Worm (Caenorhabditis elegans): ENCODE data around the gene F34H10.1.

The F34H10.1 gene

ce11 chrX:9608127-9608526, 17.8 kb upstream of the F34H10.1 start (continued):
- TF ChIP-seq ces-1 (GFP tag; optimal IDR thresholded peaks at IDR 0.05), result no peak
- TF ChIP-seq lin-14 (GFP tag; optimal IDR thresholded peaks at IDR 0.05), result peak; percentile 70
- TF ChIP-seq unc-86 (tag; optimal IDR thresholded peaks at IDR 0.05), result no peak
- no peak for TF ChIP-seq fos-1 (tag; optimal IDR thresholded peaks at IDR 0.05)
- peak in 4 of 6 experiments; percentile 22 to 79 (median 53) for TF ChIP-seq elt-3 (tag; optimal IDR thresholded peaks at IDR 0.05)
- no peak for TF ChIP-seq pax-3 (tag; optimal IDR thresholded peaks at IDR 0.05)
- no peak for TF ChIP-seq ets-5 (GFP tag; IDR thresholded peaks at IDR 0.05)
- no peak for TF ChIP-seq Y116A8C.19 (tag; optimal IDR thresholded peaks at IDR 0.05; ENCODE audit: borderline replicate concordance)
- no peak for TF ChIP-seq vab-15 (tag; optimal IDR thresholded peaks at IDR 0.05)
- no peak for TF ChIP-seq ceh-8 (GFP tag; optimal IDR thresholded peaks at IDR 0.05)

ce11 chrX:9610040-9610613, 15.8 kb upstream of the F34H10.1 start, which contains the start of gene C11E4.6:
C11E4.6 (plus strand) TSS chrX:9610563.
- no peak for TF ChIP-seq snu-23 (GFP tag; optimal IDR thresholded peaks at IDR 0.05)
- no peak for TF ChIP-seq hpl-2 (GFP tag; optimal IDR thresholded peaks at IDR 0.05)
- TF ChIP-seq lin-14 (GFP tag; optimal IDR thresholded peaks at IDR 0.05), result peak; percentile 57
- no peak for TF ChIP-seq mdl-1 (tag; optimal IDR thresholded peaks at IDR 0.05)
- TF ChIP-seq C16A3.4 (tag; optimal IDR thresholded peaks at IDR 0.05), result no peak
- TF ChIP-seq mef-2 (tag; optimal IDR thresholded peaks at IDR 0.05), result no peak
- no peak for TF ChIP-seq grh-1 (GFP tag; IDR thresholded peaks at IDR 0.05)
- TF ChIP-seq fkh-10 (GFP tag; optimal IDR thresholded peaks at IDR 0.05), result peak; percentile 41
- no peak for TF ChIP-seq nhr-85 (tag)
- TF ChIP-seq rnt-1 (tag; optimal IDR thresholded peaks at IDR 0.05), result no peak
- TF ChIP-seq ceh-88 (GFP tag; IDR thresholded peaks at IDR 0.05), result no peak
- no peak for TF ChIP-seq aly-2 (tag; optimal IDR thresholded peaks at IDR 0.05)

ce11 chrX:9616919-9617318, 9.0 kb upstream of the F34H10.1 start, which contains the start of gene C11E4.7:
C11E4.7 (plus strand) TSS chrX:9617219.
- TF ChIP-seq tbx-2 (tag; optimal IDR thresholded peaks at IDR 0.05), result no peak
- no peak for TF ChIP-seq pag-3 (tag; optimal IDR thresholded peaks at IDR 0.05; ENCODE audit: borderline replicate concordance, insufficient read depth)
- TF ChIP-seq blmp-1 (tag; optimal IDR thresholded peaks at IDR 0.05), result no peak
- TF ChIP-seq C04F5.9 (tag; optimal IDR thresholded peaks at IDR 0.05), result no peak

- TF ChIP-seq snpc-4 (tag; optimal IDR thresholded peaks at IDR 0.05) (no peak), ceh-82 (tag; optimal IDR thresholded peaks at IDR 0.05) (no peak), F16B12.6 (tag; optimal IDR thresholded peaks at IDR 0.05) (no peak), lin-35 (GFP tag; optimal IDR thresholded peaks at IDR 0.05) (no peak), unc-130 (tag; optimal IDR thresholded peaks at IDR 0.05) (no peak), unc-62 (GFP tag; optimal IDR thresholded peaks at IDR 0.05) (no peak), ceh-8 (GFP tag; optimal IDR thresholded peaks at IDR 0.05) (no peak), mdl-1 (tag; optimal IDR thresholded peaks at IDR 0.05) (no peak), ztf-11 (tag; optimal IDR thresholded peaks at IDR 0.05) (no peak), unc-98 (GFP tag; IDR thresholded peaks at IDR 0.05) (no peak)
Observed at ce11 chrX:9620136-9620535, 5.8 kb upstream of the F34H10.1 start, which contains the start of gene C11E4.8. C11E4.8 (plus strand) TSS chrX:9620436.

ce11 chrX:9622609-9623008, 3.3 kb upstream of the F34H10.1 start:
- TF ChIP-seq nhr-90 (tag; optimal IDR thresholded peaks at IDR 0.05; ENCODE audit: poor library complexity), result peak; percentile 20
- peak; percentile 36 for TF ChIP-seq rnt-1 (tag; optimal IDR thresholded peaks at IDR 0.05)
- TF ChIP-seq nhr-47 (tag; optimal IDR thresholded peaks at IDR 0.05), result peak; percentile 39
- TF ChIP-seq nhr-71 (tag; optimal IDR thresholded peaks at IDR 0.05), result peak; percentile 6
- 0 out of 2 replicates have a peak, but pooled peaks have one; percentile 9 for TF ChIP-seq nhr-19 (GFP tag; conservative IDR thresholded peaks at IDR 0.05)
- TF ChIP-seq ceh-8 (GFP tag; optimal IDR thresholded peaks at IDR 0.05), result no peak
- no peak for TF ChIP-seq lin-15B (tag; optimal IDR thresholded peaks at IDR 0.05)
- peak in 1 of 2 experiments; percentile 39 for TF ChIP-seq lin-35 (GFP tag; optimal IDR thresholded peaks at IDR 0.05)
- peak; percentile 27 for TF ChIP-seq snu-23 (GFP tag; optimal IDR thresholded peaks at IDR 0.05)

All from whole organism, L1 larva.